Fruit fly (Drosophila melanogaster) whole organism: ENCODE measurements around the gene Schip1.

ENCODE experiments used
- CG8478 ChIP-seq: fragments of >200 bp; optimal IDR thresholded peaks from 2 replicates; lab custom pipeline; 2018; ENCODE audit warnings: inconsistent platforms
- Dll ChIP-seq: fragments of >200 bp; optimal IDR thresholded peaks from 2 replicates; lab custom pipeline; 2017
- EcR ChIP-seq, 2 experiments: fragments of >200 bp; optimal IDR thresholded peaks; 2 replicates each; lab custom pipeline; 2017; ENCODE audit warnings: missing biosample characterization in 2 of 2, missing genetic modification characterization in 2 of 2, missing genetic modification reagents in 2 of 2
- pan ChIP-seq: fragments of >200 bp; optimal IDR thresholded peaks from 2 replicates; lab custom pipeline; 2017
- psq ChIP-seq: fragments of >200 bp; optimal IDR thresholded peaks from 2 replicates; lab custom pipeline; 2017
- usp ChIP-seq: fragments of >200 bp; optimal IDR thresholded peaks from 2 replicates; lab custom pipeline; 2017; ENCODE audit warnings: missing biosample characterization, missing genetic modification characterization, mixed read lengths

Gene Schip1

dm6 chr2L:10327790-10328189 lies 3.1 kb downstream of the Schip1 start, which contains the start of gene RnrL:
Gene RnrL (minus strand): TSS chr2L:10327943.
- TF ChIP-seq pan, result no peak
- no peak for TF ChIP-seq usp (GFP tag; lab: Kevin White, UChicago)
- TF ChIP-seq CG8478 (lab: Kevin White, UChicago), result no peak
- TF ChIP-seq Dll (lab: Kevin White, UChicago), result no peak
- TF ChIP-seq psq, result no peak
- TF ChIP-seq EcR (GFP tag; optimal IDR thresholded peaks at IDR 0.05; lab: Kevin White, UChicago), result no peak

- TF ChIP-seq EcR (GFP tag; optimal IDR thresholded peaks at IDR 0.05; lab: Kevin White, UChicago), result no peak
- no peak for TF ChIP-seq pan
- TF ChIP-seq CG8478 (lab: Kevin White, UChicago), result no peak
- TF ChIP-seq Dll (lab: Kevin White, UChicago), result no peak
- TF ChIP-seq psq, result no peak
- no peak for TF ChIP-seq usp (GFP tag; lab: Kevin White, UChicago)
Measured at dm6 chr2L:10322773-10323487, 8.0 kb downstream of the Schip1 start, which contains the start of gene CG5381. Gene CG5381 (minus strand): TSS chr2L:10323102.

dm6 chr2L:10322176-10322575 lies 8.7 kb downstream of the Schip1 start, which contains the start of gene CG4995:
Gene CG4995 (plus strand): TSS chr2L:10322476.
- TF ChIP-seq psq, result no peak

dm6 chr2L:10321612-10322011 lies 9.3 kb downstream of the Schip1 start:
- TF ChIP-seq EcR (GFP tag; optimal IDR thresholded peaks at IDR 0.05; lab: Kevin White, UChicago) (peak in 1 of 2 experiments; percentile 41), usp (GFP tag; lab: Kevin White, UChicago) (no peak), CG8478 (lab: Kevin White, UChicago) (no peak), Dll (lab: Kevin White, UChicago) (no peak)

- TF ChIP-seq psq, result no peak
- TF ChIP-seq EcR (GFP tag; optimal IDR thresholded peaks at IDR 0.05; lab: Kevin White, UChicago), result no peak
- TF ChIP-seq pan, result no peak
- TF ChIP-seq Dll (lab: Kevin White, UChicago), result no peak
- no peak for TF ChIP-seq usp (GFP tag; lab: Kevin White, UChicago)
- TF ChIP-seq CG8478 (lab: Kevin White, UChicago), result no peak
Measured at dm6 chr2L:10321036-10321583, 9.8 kb downstream of the Schip1 start.

- TF ChIP-seq pan (no peak), usp (GFP tag; lab: Kevin White, UChicago) (no peak), EcR (GFP tag; optimal IDR thresholded peaks at IDR 0.05; lab: Kevin White, UChicago) (no peak), CG8478 (lab: Kevin White, UChicago) (no peak), psq (no peak), Dll (lab: Kevin White, UChicago) (no peak)
Measured at dm6 chr2L:10320174-10320775, 10.6 kb downstream of the Schip1 start.

dm6 chr2L:10315888-10316287 lies 15.0 kb downstream of the Schip1 start:
- TF ChIP-seq CG8478 (lab: Kevin White, UChicago) (no peak), EcR (GFP tag; optimal IDR thresholded peaks at IDR 0.05; lab: Kevin White, UChicago) (no peak), Dll (lab: Kevin White, UChicago) (no peak), usp (GFP tag; lab: Kevin White, UChicago) (no peak), pan (no peak), psq (no peak)

dm6 chr2L:10314327-10315210 lies 16.3 kb downstream of the Schip1 start, which contains the start of the genes Usp14 and CG4972:
Gene Usp14 (minus strand): TSS chr2L:10314396.
Gene CG4972 (plus strand): TSS chr2L:10314792.
- no peak for TF ChIP-seq CG8478 (lab: Kevin White, UChicago)
- no peak for TF ChIP-seq Dll (lab: Kevin White, UChicago)
- no peak for TF ChIP-seq pan

DNA sequence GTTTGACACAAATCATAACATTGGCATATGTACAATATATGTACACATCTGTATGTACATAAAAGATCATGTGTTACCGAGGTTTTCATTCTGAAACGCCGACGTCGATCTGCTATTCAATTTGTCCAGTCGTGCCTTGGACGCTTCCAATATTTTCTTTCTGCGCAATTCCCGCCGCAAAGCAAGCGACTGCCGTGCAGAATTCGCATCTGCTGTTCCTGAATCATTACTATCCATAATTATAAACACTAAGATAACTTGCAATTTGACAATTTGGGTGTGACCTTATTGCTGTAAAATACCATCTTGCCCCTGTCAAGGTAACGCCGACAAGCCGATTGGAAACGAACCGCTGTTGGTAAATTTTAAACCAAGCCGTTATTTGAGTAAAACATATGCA lies 19.1 kb downstream of the Schip1 start:
- TF ChIP-seq EcR (GFP tag; optimal IDR thresholded peaks at IDR 0.05; lab: Kevin White, UChicago) (no peak), psq (no peak), pan (no peak), CG8478 (lab: Kevin White, UChicago) (no peak), usp (GFP tag; lab: Kevin White, UChicago) (no peak), Dll (lab: Kevin White, UChicago) (no peak)

DNA sequence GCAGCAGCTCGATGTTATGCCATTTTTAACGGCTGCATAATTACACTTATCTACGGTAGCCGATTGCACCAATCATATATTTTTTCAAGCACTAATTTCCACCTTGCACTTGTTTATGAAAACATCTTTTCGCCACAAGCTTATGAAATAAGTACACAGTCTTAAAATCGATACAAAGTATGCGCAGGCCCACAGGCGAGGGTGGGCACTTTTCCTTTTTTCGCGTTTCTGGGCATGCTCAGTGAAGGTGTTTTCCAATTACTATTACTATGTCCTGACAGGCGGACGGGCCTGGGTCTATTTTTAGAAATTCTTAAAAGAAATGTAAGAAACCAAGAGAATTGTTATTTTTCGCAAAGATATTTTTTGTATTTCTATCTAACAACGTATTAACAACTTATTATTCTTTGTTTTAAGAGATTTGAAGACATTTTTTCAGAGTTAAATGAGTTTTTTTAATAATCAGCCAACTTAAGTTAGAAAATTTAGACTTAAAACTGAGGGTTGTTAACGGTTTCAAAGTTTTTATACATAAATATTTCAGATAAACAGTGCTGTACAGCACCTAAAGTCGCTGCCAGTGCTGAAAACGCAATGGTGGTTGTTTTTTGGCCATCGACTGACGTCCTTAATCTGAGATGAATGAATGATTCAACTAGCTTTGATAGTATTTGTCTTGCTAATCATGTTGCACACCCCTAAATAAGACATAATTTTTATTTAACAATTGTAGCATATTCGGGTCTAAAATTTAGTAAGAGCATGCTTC lies 20.1 kb downstream of the Schip1 start, which contains the start of gene Cdk5alpha:
Gene Cdk5alpha, minus strand, starts transcription at position 343 of the 769 bp plus-strand sequence.
- TF ChIP-seq Dll (lab: Kevin White, UChicago) (no peak), pan (no peak), CG8478 (lab: Kevin White, UChicago) (no peak), psq (no peak), EcR (GFP tag; optimal IDR thresholded peaks at IDR 0.05; lab: Kevin White, UChicago) (no peak), usp (GFP tag; lab: Kevin White, UChicago) (no peak)
